Worm (Caenorhabditis elegans) whole organism, L4/young adult: ENCODE measurements around the gene C32C4.16.

Source experiments
- W03F9.2 ChIP-seq: fragments of 150-350 bp; optimal IDR thresholded peaks from 2 replicates; lab custom pipeline; 2014; ENCODE audit warnings: missing biosample characterization, missing genetic modification characterization
- dao-5 ChIP-seq: sonication (generic microtip); optimal IDR thresholded peaks from 2 replicates; lab custom pipeline; 2016; ENCODE audit warnings: missing genotype, missing genetic modification characterization, moderate library complexity, missing compliant biosample characterization
- him-1 ChIP-seq: sonication (generic microtip); optimal IDR thresholded peaks from 2 replicates; lab custom pipeline; 2016; ENCODE audit warnings: missing genotype, missing genetic modification reagents, missing genetic modification characterization, missing compliant biosample characterization

C32C4.16 gene

ce11 chrV:10661417-10661945 is 14.1 kb downstream of the C32C4.16 start, which contains the start of gene sqv-4:
Gene sqv-4, minus strand, starts transcription at chrV:10661467.
- TF ChIP-seq him-1 (tag; lab: Kevin White, UChicago) (no peak), dao-5 (no peak), W03F9.2 (peak; percentile 32)

ce11 chrV:10662000-10662399 is 14.6 kb downstream of the C32C4.16 start:
- no peak for TF ChIP-seq him-1 (tag; lab: Kevin White, UChicago)
- no peak for TF ChIP-seq dao-5
- TF ChIP-seq W03F9.2: no peak

DNA sequence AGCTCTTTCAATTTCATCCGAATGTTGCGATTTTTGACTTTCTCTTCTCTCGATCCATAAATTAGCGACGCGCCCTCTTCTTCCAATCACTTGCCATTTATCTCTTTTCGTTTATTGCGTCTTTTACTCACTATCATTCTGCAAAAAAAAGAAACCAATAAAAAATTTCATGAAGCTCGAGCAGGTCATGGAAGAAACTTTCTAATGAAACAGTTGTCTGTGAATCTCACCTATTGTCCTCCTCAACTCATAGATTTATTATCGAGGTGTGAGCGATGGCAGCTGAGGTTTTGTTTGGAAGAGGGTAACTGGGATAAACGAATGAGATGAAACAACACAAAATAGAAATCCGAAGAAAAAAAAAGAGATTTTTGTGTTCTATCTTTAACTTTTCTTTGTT is 16.9 kb downstream of the C32C4.16 start:
- no peak for TF ChIP-seq dao-5
- no peak for TF ChIP-seq him-1 (tag; lab: Kevin White, UChicago)
- TF ChIP-seq W03F9.2: no peak

ce11 chrV:10667284-10667683 is 19.9 kb downstream of the C32C4.16 start, which contains the start of gene twk-12:
Gene twk-12, plus strand, starts transcription at chrV:10667584.
- TF ChIP-seq dao-5 (no peak), him-1 (tag; lab: Kevin White, UChicago) (no peak), W03F9.2 (no peak)

DNA sequence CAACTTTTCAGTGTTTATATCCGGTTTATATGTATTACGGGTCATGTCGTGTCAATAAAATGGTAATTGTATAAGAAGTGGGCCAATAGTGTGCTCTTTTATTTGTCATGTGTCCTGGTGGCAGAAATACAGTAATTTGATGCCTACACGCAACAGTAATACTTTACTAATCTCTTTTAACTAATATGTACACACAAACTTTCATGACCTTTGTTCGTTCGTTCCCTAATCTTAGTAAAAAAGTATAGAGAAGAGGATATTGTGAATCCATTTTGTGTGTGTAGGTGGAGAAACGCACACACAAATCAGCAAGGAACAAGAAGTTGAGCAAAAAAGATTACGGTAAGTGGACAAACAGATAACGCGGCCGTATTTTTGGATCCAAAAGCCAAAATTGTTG is 23.5 kb downstream of the C32C4.16 start:
- no peak for TF ChIP-seq him-1 (tag; lab: Kevin White, UChicago)
- TF ChIP-seq dao-5: no peak
- TF ChIP-seq W03F9.2: no peak

DNA sequence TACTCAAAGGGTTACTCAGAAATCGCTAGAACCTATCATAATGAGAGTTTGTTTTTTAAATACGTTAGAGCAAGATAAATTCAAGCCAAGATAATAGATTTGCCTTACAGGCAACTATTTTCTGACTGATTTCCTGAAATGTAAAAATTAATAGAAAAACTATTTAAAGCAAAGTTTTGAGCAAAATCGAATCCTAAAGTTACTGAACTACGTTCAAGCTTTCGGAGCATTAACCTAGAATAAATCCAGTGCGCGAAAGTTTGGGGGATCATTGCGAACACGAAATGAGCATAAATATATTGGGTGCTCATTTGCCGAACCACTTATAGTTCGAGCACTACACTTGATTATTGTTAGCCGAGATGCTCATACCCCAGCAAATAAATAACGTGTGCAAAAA is 24.3 kb downstream of the C32C4.16 start, which contains the start of gene ceh-22:
TSS of gene ceh-22 (plus strand) at position 301 of the 400 bp plus-strand sequence.
- TF ChIP-seq him-1 (tag; lab: Kevin White, UChicago): no peak
- TF ChIP-seq W03F9.2: no peak
- no peak for TF ChIP-seq dao-5

DNA sequence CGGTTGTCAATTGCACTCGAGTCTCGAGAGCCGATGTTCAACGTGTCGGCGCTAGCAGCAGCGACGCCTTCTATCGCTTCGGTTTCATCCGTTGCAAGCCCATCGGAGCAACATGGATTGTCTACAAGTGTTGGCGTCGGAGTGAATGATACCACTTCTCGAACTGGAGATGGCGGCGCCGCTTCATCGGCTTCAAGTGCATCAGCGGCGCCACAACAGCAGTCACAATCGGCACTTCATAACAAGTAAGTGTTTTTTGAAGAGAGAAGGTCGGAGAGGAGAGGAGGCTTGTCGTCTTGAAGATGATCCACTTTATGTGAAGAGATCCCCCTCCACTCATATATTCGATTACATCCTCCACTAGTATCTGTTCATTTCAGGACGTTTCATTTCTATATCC is 25.2 kb downstream of the C32C4.16 start:
- no peak for TF ChIP-seq W03F9.2
- TF ChIP-seq dao-5: no peak
- TF ChIP-seq him-1 (tag; lab: Kevin White, UChicago): no peak

- TF ChIP-seq W03F9.2: no peak
- no peak for TF ChIP-seq him-1 (tag; lab: Kevin White, UChicago)
- TF ChIP-seq dao-5: no peak
Measured at ce11 chrV:10675978-10676377, 28.6 kb downstream of the C32C4.16 start.

DNA sequence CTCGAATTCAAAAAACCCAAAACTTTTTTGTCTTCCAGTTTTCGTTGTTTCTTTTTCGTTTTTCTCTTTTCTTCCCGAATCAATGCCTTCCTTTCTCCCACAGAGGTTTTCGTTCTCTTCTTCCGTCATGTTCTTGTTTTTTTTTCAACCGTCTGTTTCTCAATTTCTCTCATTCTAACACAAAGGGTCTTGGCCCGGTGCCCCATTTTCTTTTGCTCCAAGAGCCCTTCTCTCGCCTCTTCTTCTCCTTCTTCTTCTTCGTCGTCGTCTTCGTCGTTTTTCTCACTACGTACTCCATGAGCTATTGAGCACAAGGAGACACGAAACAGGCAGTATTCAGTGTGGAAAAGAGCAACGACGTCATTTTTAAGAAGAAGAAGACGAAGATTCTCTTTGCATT is 30.1 kb downstream of the C32C4.16 start:
- TF ChIP-seq him-1 (tag; lab: Kevin White, UChicago) (peak; percentile 71), W03F9.2 (no peak)

- no peak for TF ChIP-seq dao-5
- TF ChIP-seq W03F9.2: no peak
- no peak for TF ChIP-seq him-1 (tag; lab: Kevin White, UChicago)
Measured at ce11 chrV:10679080-10679479, 31.7 kb downstream of the C32C4.16 start.

DNA sequence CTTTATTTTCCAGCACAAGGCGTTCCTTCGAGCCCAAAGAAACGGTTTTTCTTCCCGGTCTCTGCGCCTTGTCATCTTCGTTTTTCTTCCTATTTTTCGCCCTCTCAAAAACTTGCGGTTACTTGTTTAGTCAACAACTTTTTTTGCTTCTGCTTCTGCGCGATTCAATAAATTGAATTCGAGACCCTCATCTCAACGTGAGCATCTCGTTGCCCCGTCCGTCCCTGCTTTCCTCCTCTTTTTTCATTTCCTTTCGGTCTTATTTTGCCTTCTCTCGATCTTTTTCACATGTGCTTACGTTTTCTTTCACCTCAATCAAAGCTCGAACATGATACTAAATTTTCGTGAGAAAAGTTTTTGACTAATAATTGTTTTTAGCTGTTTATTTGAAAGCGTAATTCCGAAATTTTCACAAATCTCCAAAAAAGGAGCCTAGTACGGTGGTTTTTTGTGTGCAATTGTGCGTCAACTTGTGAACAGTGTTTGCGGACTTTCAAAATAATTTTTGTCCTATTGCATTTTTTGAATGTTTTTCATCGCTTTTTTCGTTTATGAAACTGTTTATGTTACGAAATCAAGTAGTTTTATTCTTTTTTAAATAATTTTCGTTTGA is 32.7 kb downstream of the C32C4.16 start:
- TF ChIP-seq dao-5 (no peak), W03F9.2 (no peak), him-1 (tag; lab: Kevin White, UChicago) (no peak)

DNA sequence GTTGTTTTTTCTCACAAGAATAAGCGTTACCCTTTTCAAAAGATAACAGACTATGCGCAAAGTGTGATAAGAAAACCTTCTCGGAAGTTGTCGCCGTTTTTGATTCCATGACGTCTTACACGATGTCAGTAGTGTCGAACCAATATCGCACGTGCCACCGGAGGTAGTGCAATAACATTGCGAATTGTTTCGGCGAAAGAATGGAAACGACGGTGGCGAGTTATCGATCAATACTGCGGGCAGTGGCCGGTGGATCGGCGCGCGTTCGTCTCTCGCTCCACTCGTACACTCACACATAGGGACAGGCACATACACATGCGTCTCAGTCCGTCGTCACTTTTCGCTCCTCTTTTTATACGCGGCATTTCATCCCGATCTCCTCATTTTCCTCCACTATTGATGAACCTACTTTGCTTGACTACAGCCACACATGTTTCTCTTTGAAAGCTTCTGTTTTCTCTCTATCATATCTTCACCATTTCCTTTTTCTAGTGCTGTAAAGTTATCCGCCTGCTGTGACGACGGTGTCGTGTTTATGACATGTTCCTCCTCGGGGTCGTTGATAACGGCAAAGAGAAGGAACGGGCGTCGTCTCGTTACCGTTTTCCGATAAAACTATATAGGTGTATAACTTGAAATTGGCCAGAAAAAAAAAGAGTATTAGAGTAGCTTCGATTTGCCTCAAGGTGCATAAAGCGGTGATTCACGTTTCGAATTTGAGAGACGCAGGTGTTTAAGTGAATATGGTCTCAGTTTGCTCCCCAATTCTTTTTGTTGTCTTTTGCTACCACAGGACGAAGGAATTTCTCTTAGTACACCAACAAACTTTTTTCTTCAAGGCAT is 34.0 kb downstream of the C32C4.16 start:
- TF ChIP-seq him-1 (tag; lab: Kevin White, UChicago) (no peak), dao-5 (no peak), W03F9.2 (no peak)

DNA sequence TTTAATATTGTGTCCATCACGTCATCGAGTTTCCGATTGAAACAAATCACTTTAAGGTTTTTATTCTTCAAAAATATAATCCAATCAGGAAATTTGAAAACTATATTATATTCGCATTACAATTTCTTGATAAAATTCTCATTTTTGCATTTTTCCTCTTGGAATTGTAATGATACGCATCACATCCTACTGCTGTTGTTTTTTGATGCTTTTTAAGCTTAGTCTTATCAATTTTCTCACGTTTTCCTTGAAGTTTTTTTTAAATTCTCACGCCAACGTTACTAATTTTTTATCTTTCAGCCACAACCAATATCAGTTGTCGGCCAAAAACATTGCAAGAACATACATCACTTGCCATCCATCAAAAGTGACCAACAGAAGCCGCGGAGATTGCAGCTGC is 34.8 kb downstream of the C32C4.16 start, which contains the start of gene gsp-1:
TSS of gene gsp-1 (plus strand) at position 301 of the 400 bp plus-strand sequence.
- TF ChIP-seq dao-5: no peak
- no peak for TF ChIP-seq him-1 (tag; lab: Kevin White, UChicago)
- no peak for TF ChIP-seq W03F9.2

DNA sequence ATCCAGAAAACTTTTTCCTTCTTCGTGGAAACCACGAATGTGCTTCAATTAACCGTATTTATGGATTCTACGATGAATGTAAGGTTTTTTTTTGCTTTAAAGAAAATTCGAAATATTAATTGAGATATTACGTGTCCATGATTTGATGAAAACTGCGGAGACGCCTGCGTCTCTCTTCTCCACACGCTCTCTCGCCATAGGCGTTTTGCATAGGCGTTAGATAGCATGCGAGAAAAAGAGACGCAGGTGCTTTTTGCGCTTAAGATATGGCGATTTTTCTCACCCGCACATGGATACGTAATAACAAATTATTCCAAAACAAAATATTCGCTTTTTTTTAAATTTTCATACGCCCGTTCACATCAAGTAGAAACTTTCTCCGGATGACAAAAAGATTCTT is 36.1 kb downstream of the C32C4.16 start:
- TF ChIP-seq him-1 (tag; lab: Kevin White, UChicago) (no peak), dao-5 (no peak), W03F9.2 (no peak)

DNA sequence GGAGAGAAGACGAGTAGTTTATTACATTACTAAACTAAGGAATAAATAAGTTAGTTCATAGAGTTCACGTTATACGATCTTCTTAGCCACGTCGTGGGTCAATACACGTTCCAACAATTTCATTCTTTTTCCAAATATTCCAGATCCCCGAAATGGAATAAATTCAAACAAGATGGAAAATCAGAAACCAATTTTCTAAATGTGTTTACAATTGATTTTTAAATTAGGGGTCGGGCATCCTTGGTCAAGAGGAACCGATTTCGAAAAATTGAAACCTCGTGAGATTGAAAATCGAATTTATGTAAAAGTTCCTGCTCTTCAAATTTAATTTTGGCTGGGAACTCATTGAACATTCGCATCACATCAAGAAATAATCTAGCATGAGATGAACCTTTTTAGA is 37.4 kb downstream of the C32C4.16 start:
- TF ChIP-seq dao-5 (no peak), him-1 (tag; lab: Kevin White, UChicago) (no peak), W03F9.2 (no peak)
